Fruit fly (Drosophila melanogaster) whole organism, embryonic: ENCODE data around the gene fz3.
A peak's percentile ranks its signal among the peaks of the same experiment; 100 is the strongest.

Source experiments
- ATbp ChIP-seq: fragments of 200-800 bp; sonication (Bioruptor generic); optimal IDR thresholded peaks from 2 replicates; lab custom pipeline; 2017; ENCODE audit warnings: missing biosample characterization, mild to moderate bottlenecking, missing genetic modification characterization, missing genetic modification reagents
- Aef1 ChIP-seq: fragments of 200-800 bp; sonication (Bioruptor generic); IDR thresholded peaks from 3 replicates; pipeline ENCODE4 v1.3.6; 2022; ENCODE audit warnings: missing biosample characterization, missing genetic modification characterization
- Bgb ChIP-seq: fragments of 200-800 bp; sonication (Bioruptor generic); IDR thresholded peaks from 2 replicates; pipeline ENCODE4 v1.3.6; 2022; ENCODE audit warnings: missing biosample characterization, missing genetic modification characterization; ENCODE audit not compliant: partially characterized antibody
- Blimp-1 ChIP-seq: fragments of 200-800 bp; sonication (Bioruptor generic); optimal IDR thresholded peaks from 3 replicates; lab custom pipeline; 2018; ENCODE audit warnings: missing biosample characterization, missing genetic modification characterization, mild to moderate bottlenecking, moderate library complexity, missing genetic modification reagents
- CG11398 ChIP-seq: fragments of 200-800 bp; sonication (Bioruptor generic); optimal IDR thresholded peaks from 2 replicates; lab custom pipeline; 2016; ENCODE audit warnings: missing biosample characterization, missing genetic modification characterization
- CG12391 ChIP-seq: fragments of 200-800 bp; sonication (Bioruptor generic); optimal IDR thresholded peaks from 3 replicates; lab custom pipeline; 2018; ENCODE audit warnings: missing biosample characterization, mild to moderate bottlenecking, missing genetic modification characterization, moderate library complexity
- CG12659 ChIP-seq: fragments of 200-800 bp; sonication (Bioruptor generic); optimal IDR thresholded peaks from 3 replicates; lab custom pipeline; 2017; ENCODE audit warnings: mild to moderate bottlenecking, missing biosample characterization, missing genetic modification reagents, missing genetic modification characterization
- CG15696 ChIP-seq: fragments of 200-800 bp; sonication (Bioruptor generic); optimal IDR thresholded peaks from 2 replicates; lab custom pipeline; 2019; ENCODE audit warnings: missing biosample characterization, mild to moderate bottlenecking, missing genetic modification characterization, moderate library complexity
- CG17328 ChIP-seq: fragments of 200-800 bp; sonication (Bioruptor generic); IDR thresholded peaks from 2 replicates; pipeline ENCODE4 v1.3.6; 2022; ENCODE audit warnings: missing biosample characterization, missing genetic modification characterization
- CG17359 ChIP-seq: fragments of 200-800 bp; sonication (Bioruptor generic); optimal IDR thresholded peaks from 3 replicates; lab custom pipeline; 2018; ENCODE audit warnings: missing biosample characterization, mild to moderate bottlenecking, missing genetic modification characterization, moderate library complexity
- CG17361 ChIP-seq: fragments of 200-800 bp; sonication (Bioruptor generic); IDR thresholded peaks from 3 replicates; pipeline ENCODE4 v1.3.6; 2022; ENCODE audit warnings: missing biosample characterization, missing genetic modification characterization
- CG18262 ChIP-seq: fragments of 200-800 bp; optimal IDR thresholded peaks from 3 replicates; lab custom pipeline; 2019; ENCODE audit warnings: missing biosample characterization, mild to moderate bottlenecking, missing genetic modification characterization, moderate library complexity
- CG2712 ChIP-seq: fragments of 200-800 bp; optimal IDR thresholded peaks from 3 replicates; lab custom pipeline; 2019; ENCODE audit warnings: missing biosample characterization, mild to moderate bottlenecking, missing genetic modification characterization, moderate library complexity
- CG4404 ChIP-seq: fragments of 200-800 bp; sonication (Bioruptor generic); IDR thresholded peaks from 2 replicates; pipeline ENCODE4 v1.3.6; 2022; ENCODE audit warnings: missing biosample characterization, missing genetic modification characterization
- CG6813 ChIP-seq: fragments of 200-800 bp; sonication (Bioruptor generic); optimal IDR thresholded peaks from 2 replicates; lab custom pipeline; 2017; ENCODE audit warnings: missing biosample characterization, missing genetic modification characterization, mild to moderate bottlenecking, moderate library complexity, missing genetic modification reagents
- CG7556 ChIP-seq: fragments of 200-800 bp; sonication (Bioruptor generic); optimal IDR thresholded peaks from 2 replicates; lab custom pipeline; 2017; ENCODE audit warnings: missing biosample characterization, mild to moderate bottlenecking, missing genetic modification characterization
- CG8388 ChIP-seq: fragments of 200-800 bp; sonication (Bioruptor generic); optimal IDR thresholded peaks from 2 replicates; lab custom pipeline; 2019; ENCODE audit warnings: missing biosample characterization, mild to moderate bottlenecking, missing genetic modification characterization, moderate library complexity
- CG9817 ChIP-seq: fragments of 200-800 bp; sonication (Bioruptor generic); optimal IDR thresholded peaks from 2 replicates; lab custom pipeline; 2018; ENCODE audit warnings: missing biosample characterization, mild to moderate bottlenecking, missing genetic modification characterization, moderate library complexity
- CoRest ChIP-seq: fragments of 200-800 bp; sonication (Bioruptor generic); optimal IDR thresholded peaks from 3 replicates; lab custom pipeline; 2018; ENCODE audit warnings: missing biosample characterization, mild to moderate bottlenecking, missing genetic modification characterization, moderate library complexity
- Hand ChIP-seq: fragments of 200-800 bp; sonication (Bioruptor generic); optimal IDR thresholded peaks from 2 replicates; lab custom pipeline; 2017; ENCODE audit warnings: mild to moderate bottlenecking, missing biosample characterization, missing genetic modification reagents, missing genetic modification characterization
- Hr3 ChIP-seq: fragments of 200-800 bp; sonication (Bioruptor generic); optimal IDR thresholded peaks from 3 replicates; lab custom pipeline; 2016; ENCODE audit warnings: missing biosample characterization, missing genetic modification characterization
- NfI ChIP-seq: fragments of 200-800 bp; sonication (Bioruptor generic); optimal IDR thresholded peaks from 3 replicates; lab custom pipeline; 2018; ENCODE audit warnings: missing biosample characterization, mild to moderate bottlenecking, missing genetic modification characterization, moderate library complexity
- Oli ChIP-seq: fragments of 200-800 bp; sonication (Bioruptor generic); optimal IDR thresholded peaks from 2 replicates; lab custom pipeline; 2018; ENCODE audit warnings: missing biosample characterization, mild to moderate bottlenecking, missing genetic modification characterization, moderate library complexity
- Poxn ChIP-seq: fragments of 200-800 bp; sonication (Bioruptor generic); IDR thresholded peaks from 2 replicates; pipeline ENCODE4 v1.3.6; 2022; ENCODE audit warnings: missing biosample characterization, missing genetic modification characterization
- Ptx1 ChIP-seq: fragments of 200-800 bp; sonication (Bioruptor generic); IDR thresholded peaks from 2 replicates; pipeline ENCODE4 v1.3.6; 2022; ENCODE audit warnings: missing biosample characterization, missing genetic modification characterization
- Side ChIP-seq: fragments of 200-800 bp; sonication (Bioruptor generic); optimal IDR thresholded peaks from 2 replicates; lab custom pipeline; 2016; ENCODE audit warnings: missing biosample characterization, missing genetic modification characterization
- Sox102F ChIP-seq: fragments of 200-800 bp; sonication (Bioruptor generic); optimal IDR thresholded peaks from 2 replicates; lab custom pipeline; 2018; ENCODE audit warnings: missing biosample characterization, mild to moderate bottlenecking, missing genetic modification characterization, moderate library complexity
- ara ChIP-seq: fragments of 200-800 bp; sonication (Bioruptor generic); IDR thresholded peaks from 2 replicates; pipeline ENCODE4 v1.3.6; 2022; ENCODE audit warnings: missing biosample characterization, missing genetic modification characterization
- bab2 ChIP-seq: fragments of 200-800 bp; sonication (Bioruptor generic); optimal IDR thresholded peaks from 2 replicates; lab custom pipeline; 2016; ENCODE audit warnings: missing biosample characterization, missing genetic modification characterization
- crc ChIP-seq: fragments of 200-800 bp; sonication (Bioruptor generic); optimal IDR thresholded peaks from 2 replicates; lab custom pipeline; 2016; ENCODE audit warnings: missing biosample characterization, missing genetic modification characterization
- crol ChIP-seq: fragments of 200-800 bp; sonication (Bioruptor generic); IDR thresholded peaks from 2 replicates; pipeline ENCODE4 v1.3.6; 2022; ENCODE audit warnings: missing biosample characterization, missing genetic modification characterization
- disco-r ChIP-seq: fragments of 200-800 bp; sonication (Bioruptor generic); optimal IDR thresholded peaks from 2 replicates; lab custom pipeline; 2016; ENCODE audit warnings: missing biosample characterization, missing genetic modification characterization
- dmrt11E ChIP-seq: fragments of 200-800 bp; sonication (Bioruptor generic); optimal IDR thresholded peaks from 3 replicates; lab custom pipeline; 2018; ENCODE audit warnings: missing biosample characterization, mild to moderate bottlenecking, missing genetic modification characterization, moderate library complexity
- ems ChIP-seq: fragments of 200-800 bp; sonication (Bioruptor generic); optimal IDR thresholded peaks from 3 replicates; lab custom pipeline; 2016; ENCODE audit warnings: missing biosample characterization, missing genetic modification characterization
- eve ChIP-seq, 2 experiments: fragments of >200 bp; optimal IDR thresholded peaks; 2 replicates each; lab custom pipeline; 2017; ENCODE audit warnings: missing biosample characterization in 2 of 2, missing genetic modification characterization in 2 of 2
- fd96Cb ChIP-seq: fragments of 200-800 bp; sonication (Bioruptor generic); optimal IDR thresholded peaks from 2 replicates; lab custom pipeline; 2018; ENCODE audit warnings: missing biosample characterization, mild to moderate bottlenecking, missing genetic modification characterization, moderate library complexity
- gem ChIP-seq: fragments of 200-800 bp; sonication (Bioruptor generic); optimal IDR thresholded peaks from 2 replicates; lab custom pipeline; 2019; ENCODE audit warnings: missing biosample characterization, mild to moderate bottlenecking, missing genetic modification characterization, moderate library complexity
- grau ChIP-seq: fragments of 200-800 bp; optimal IDR thresholded peaks from 3 replicates; lab custom pipeline; 2019; ENCODE audit warnings: missing biosample characterization, mild to moderate bottlenecking, missing genetic modification characterization, moderate library complexity
- hkb ChIP-seq, 2 experiments: fragments of 200-800 bp in 1 of 2; fragments of >200 bp in 1 of 2; sonication (Bioruptor generic) in 1 of 2; IDR thresholded peaks in 1 of 2; optimal IDR thresholded peaks in 1 of 2; 2 replicates each; pipeline versions ENCODE4 v1.3.6 to Lab custom; 2017 to 2022; ENCODE audit warnings: missing biosample characterization in 1 of 2, missing genetic modification characterization in 1 of 2
- lmd ChIP-seq: fragments of 200-800 bp; sonication (Bioruptor generic); IDR thresholded peaks from 2 replicates; pipeline ENCODE4 v1.3.6; 2022; ENCODE audit warnings: missing biosample characterization, missing genetic modification characterization
- lola ChIP-seq, 3 experiments: fragments of >200 bp in 2 of 3; fragments of 200-800 bp in 1 of 3; sonication (Bioruptor generic) in 1 of 3; optimal IDR thresholded peaks; 2 replicates each; lab custom pipeline; 2017 to 2019; ENCODE audit warnings: missing biosample characterization in 3 of 3, missing genetic modification characterization in 3 of 3, mild to moderate bottlenecking in 1 of 3, moderate library complexity in 1 of 3
- nerfin-2 ChIP-seq: fragments of 200-800 bp; sonication (Bioruptor generic); IDR thresholded peaks from 2 replicates; pipeline ENCODE4 v1.3.6; 2022; ENCODE audit warnings: missing biosample characterization, missing genetic modification characterization; ENCODE audit not compliant: partially characterized antibody
- nom ChIP-seq: fragments of 200-800 bp; sonication (Bioruptor generic); optimal IDR thresholded peaks from 2 replicates; lab custom pipeline; 2017; ENCODE audit warnings: missing biosample characterization, missing genetic modification characterization, mild to moderate bottlenecking, moderate library complexity, missing genetic modification reagents
- phol ChIP-seq: fragments of 200-800 bp; sonication (Bioruptor generic); optimal IDR thresholded peaks from 3 replicates; lab custom pipeline; 2018; ENCODE audit warnings: missing biosample characterization, mild to moderate bottlenecking, missing genetic modification characterization, moderate library complexity
- sisA ChIP-seq: fragments of 200-800 bp; sonication (Bioruptor generic); IDR thresholded peaks from 2 replicates; pipeline ENCODE4 v1.3.6; 2022; ENCODE audit warnings: missing biosample characterization, missing genetic modification characterization
- slbo ChIP-seq: fragments of 200-800 bp; sonication (Bioruptor generic); IDR thresholded peaks from 2 replicates; pipeline ENCODE4 v1.3.6; 2022; ENCODE audit warnings: missing biosample characterization, missing genetic modification characterization
- sna ChIP-seq: fragments of 200-800 bp; sonication (Bioruptor generic); IDR thresholded peaks from 2 replicates; pipeline ENCODE4 v1.3.6; 2022; ENCODE audit warnings: missing biosample characterization, missing genetic modification characterization; ENCODE audit not compliant: partially characterized antibody
- vvl ChIP-seq: fragments of 200-800 bp; sonication (Bioruptor generic); IDR thresholded peaks from 2 replicates; pipeline ENCODE4 v1.3.6; 2022; ENCODE audit warnings: missing biosample characterization, missing genetic modification characterization

Gene fz3

DNA sequence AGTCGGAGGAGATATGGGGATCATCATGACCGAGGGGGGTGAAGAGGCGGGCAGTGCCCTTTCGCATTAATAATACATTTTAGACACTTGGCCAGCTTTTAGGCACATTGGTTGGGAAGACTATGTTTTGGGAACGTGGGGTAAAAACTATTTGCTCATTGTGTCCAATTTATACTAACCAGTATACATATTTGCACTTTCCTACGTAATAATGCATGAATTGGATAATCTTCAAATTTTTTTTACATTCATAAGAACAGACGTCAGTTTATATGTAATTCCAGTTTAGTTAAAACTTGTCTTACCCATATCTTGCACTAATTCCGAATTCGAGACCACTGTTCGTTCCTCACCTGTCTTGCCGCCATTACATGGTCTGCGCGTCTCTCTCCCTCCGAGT is 9.6 kb downstream of the fz3 start:
- peak; percentile 37; the same call in 1 of the 2 replicates for TF ChIP-seq Ptx1 (GFP tag; lab: Robert Waterston, UW)
- TF ChIP-seq ems (GFP tag; lab: Kevin White, UChicago), result no peak
- peak; percentile 13 for TF ChIP-seq CG8388
- no peak for TF ChIP-seq Bgb (GFP tag; lab: Robert Waterston, UW)
- peak; percentile 14 for TF ChIP-seq nom (GFP tag; lab: Kevin White, UChicago)
- peak; percentile 25; the same call in 1 of the 2 replicates for TF ChIP-seq lmd (GFP tag; lab: Robert Waterston, UW)
- peak; percentile 34; the same call in 1 of the 2 replicates for TF ChIP-seq ara (GFP tag; lab: Robert Waterston, UW)
- no peak for TF ChIP-seq eve (GFP tag; optimal IDR thresholded peaks at IDR 0.05; lab: Kevin White, UChicago)
- 0 out of 2 replicates have a peak, but pooled peaks have one; percentile 11 for TF ChIP-seq CG17328 (GFP tag; lab: Robert Waterston, UW)
- TF ChIP-seq hkb (optimal IDR thresholded peaks at IDR 0.05; lab: Kevin White, UChicago), result no peak
- 0 out of 2 replicates have a peak, but pooled peaks have one; percentile 40 for TF ChIP-seq hkb (GFP tag; IDR thresholded peaks at IDR 0.05; lab: Robert Waterston, UW)
- no peak for TF ChIP-seq nerfin-2 (GFP tag; lab: Robert Waterston, UW)
- no peak for TF ChIP-seq slbo (GFP tag; lab: Robert Waterston, UW)
- 0 out of 3 replicates have a peak, but pooled peaks have one; percentile 24 for TF ChIP-seq CG17361 (GFP tag; lab: Robert Waterston, UW)
- no peak for TF ChIP-seq Aef1
- TF ChIP-seq Blimp-1, result peak; percentile 28
- peak; percentile 11 for TF ChIP-seq NfI
- no peak for TF ChIP-seq CG11398
- TF ChIP-seq Poxn (GFP tag; lab: Robert Waterston, UW), result no peak
- TF ChIP-seq sisA (GFP tag; lab: Robert Waterston, UW), result 0 out of 2 replicates have a peak, but pooled peaks have one; percentile 21
- no peak for TF ChIP-seq Hand (GFP tag; lab: Kevin White, UChicago)
- peak; percentile 19 for TF ChIP-seq CoRest
- peak; percentile 45 for TF ChIP-seq ATbp
- peak in 1 of 3 experiments; percentile 10 for TF ChIP-seq lola (GFP tag; optimal IDR thresholded peaks at IDR 0.05; lab: Kevin White, UChicago)
- peak; percentile 33 for TF ChIP-seq grau
- no peak for TF ChIP-seq crc (GFP tag; lab: Kevin White, UChicago)
- peak; percentile 30; the same call in 1 of the 2 replicates for TF ChIP-seq vvl
- peak; percentile 8 for TF ChIP-seq CG12391
- TF ChIP-seq CG9817 (tag; lab: Kevin White, UChicago), result no peak
- peak; percentile 29 for TF ChIP-seq dmrt11E (tag; lab: Kevin White, UChicago)
- peak; percentile 44 for TF ChIP-seq CG18262 (tag; lab: Kevin White, UChicago)
- TF ChIP-seq bab2 (GFP tag; lab: Kevin White, UChicago), result peak; percentile 0
- TF ChIP-seq CG15696, result peak; percentile 2
- TF ChIP-seq gem, result peak; percentile 53
- TF ChIP-seq CG6813 (GFP tag; lab: Kevin White, UChicago), result peak; percentile 5
- peak; percentile 6 for TF ChIP-seq Hr3 (GFP tag; lab: Kevin White, UChicago)
- peak; percentile 15 for TF ChIP-seq CG12659 (GFP tag; lab: Kevin White, UChicago)
- peak; percentile 23 for TF ChIP-seq CG7556 (GFP tag; lab: Kevin White, UChicago)
- TF ChIP-seq Side, result no peak
- TF ChIP-seq CG2712 (tag; lab: Kevin White, UChicago), result peak; percentile 35
- no peak for TF ChIP-seq sna (GFP tag; lab: Robert Waterston, UW)
- TF ChIP-seq disco-r, result no peak
- peak; percentile 30 for TF ChIP-seq Sox102F (GFP tag; lab: Kevin White, UChicago)
- TF ChIP-seq phol, result peak; percentile 39
- TF ChIP-seq crol (GFP tag; lab: Robert Waterston, UW), result peak; percentile 27; the same call in 1 of the 2 replicates
- peak; percentile 32 for TF ChIP-seq fd96Cb (tag; lab: Kevin White, UChicago)
- TF ChIP-seq Oli (tag; lab: Kevin White, UChicago), result peak; percentile 48
- TF ChIP-seq CG4404, result no peak
- TF ChIP-seq CG17359 (tag; lab: Kevin White, UChicago), result peak; percentile 36
